Worm (Caenorhabditis elegans) whole organism, L4/young adult: ENCODE measurements around the gene C17B7.15.

Experiments used
- W03F9.2 ChIP-seq: fragments of 150-350 bp; optimal IDR thresholded peaks from 2 replicates; lab custom pipeline; 2014; ENCODE audit warnings: missing biosample characterization, missing genetic modification characterization
- dao-5 ChIP-seq: sonication (generic microtip); optimal IDR thresholded peaks from 2 replicates; lab custom pipeline; 2016; ENCODE audit warnings: missing genotype, missing genetic modification characterization, moderate library complexity, missing compliant biosample characterization
- him-1 ChIP-seq: sonication (generic microtip); optimal IDR thresholded peaks from 2 replicates; lab custom pipeline; 2016; ENCODE audit warnings: missing genotype, missing genetic modification reagents, missing genetic modification characterization, missing compliant biosample characterization

- TF ChIP-seq him-1 (tag; lab: Kevin White, UChicago) (no peak), dao-5 (tag; lab: Kevin White, UChicago) (no peak), W03F9.2 (no peak)
Measured at ce11 chrV:3394694-3395240, 44.8 kb downstream of the C17B7.15 start, which contains the start of gene T20D4.15.
